Fruit fly (Drosophila melanogaster): ENCODE results near the gene muc.

muc gene

dm6 chr2L:7426326-7427066 lies at the start of gene muc:
Gene muc (plus strand): TSS chr2L:7426866.
- no peak for TF ChIP-seq fd96Ca (GFP tag; IDR thresholded peaks at IDR 0.05)
- peak; percentile 30 for TF ChIP-seq CG8159 (tag; optimal IDR thresholded peaks at IDR 0.05)
- peak; percentile 18; the same call in 1 of the 2 replicates for TF ChIP-seq CG12605 (GFP tag; IDR thresholded peaks at IDR 0.05)
- TF ChIP-seq CG32121 (GFP tag; IDR thresholded peaks at IDR 0.05), result no peak
- TF ChIP-seq Snoo (tag; optimal IDR thresholded peaks at IDR 0.05), result no peak
- 0 out of 2 replicates have a peak, but pooled peaks have one; percentile 21 for TF ChIP-seq Ets98B (GFP tag; IDR thresholded peaks at IDR 0.05)
- TF ChIP-seq CG9948 (tag; optimal IDR thresholded peaks at IDR 0.05), result no peak
- no peak for TF ChIP-seq CG4496 (GFP tag; IDR thresholded peaks at IDR 0.05)
- no peak for TF ChIP-seq Pif1B (GFP tag; optimal IDR thresholded peaks at IDR 0.05)
- TF ChIP-seq gl (tag; optimal IDR thresholded peaks at IDR 0.05), result no peak
- no peak for TF ChIP-seq CG10348 (GFP tag; IDR thresholded peaks at IDR 0.05)
- TF ChIP-seq CG14655 (GFP tag; optimal IDR thresholded peaks at IDR 0.05), result peak; percentile 21
- no peak for TF ChIP-seq rn (GFP tag; IDR thresholded peaks at IDR 0.05)
- no peak for TF ChIP-seq CG34367 (tag; optimal IDR thresholded peaks at IDR 0.05)
- no peak for TF ChIP-seq Pif1A (GFP tag; optimal IDR thresholded peaks at IDR 0.05)
- TF ChIP-seq EcR (GFP tag; optimal IDR thresholded peaks at IDR 0.05), result no peak
- peak; percentile 2 for TF ChIP-seq CG15710 (tag; optimal IDR thresholded peaks at IDR 0.05)
- TF ChIP-seq D1 (tag; optimal IDR thresholded peaks at IDR 0.05), result no peak
- peak; percentile 4 for TF ChIP-seq CG8301 (tag; optimal IDR thresholded peaks at IDR 0.05)
- peak; percentile 18 for TF ChIP-seq CG17806 (tag; optimal IDR thresholded peaks at IDR 0.05)
- TF ChIP-seq CG13204 (GFP tag; optimal IDR thresholded peaks at IDR 0.05), result no peak

DNA sequence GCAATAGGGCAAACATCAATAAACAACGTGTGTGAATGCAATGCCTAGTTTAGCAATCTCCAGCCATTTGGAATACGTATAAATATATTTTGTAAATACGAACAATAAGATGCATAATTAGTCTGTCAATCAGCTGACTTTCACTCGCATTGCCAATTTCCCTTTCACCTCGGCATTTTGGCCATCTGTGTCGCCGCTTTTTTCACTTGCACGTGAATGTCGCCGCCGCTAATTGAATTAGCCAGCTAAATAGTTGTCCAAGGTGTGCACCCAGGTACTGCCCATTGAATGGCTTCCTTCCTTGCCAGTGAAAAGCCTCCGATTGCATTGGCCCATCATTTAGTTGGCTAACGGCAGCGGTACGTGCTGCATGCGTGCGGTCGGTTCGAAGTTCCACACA lies 49.3 kb upstream of the muc start, which contains the start of gene ninaC:
TSS of gene ninaC (plus strand) at position 301 of the 400 bp plus-strand sequence.
- TF ChIP-seq CG32121 (GFP tag; IDR thresholded peaks at IDR 0.05), result no peak
- no peak for TF ChIP-seq CG13204 (GFP tag; optimal IDR thresholded peaks at IDR 0.05)
- TF ChIP-seq CG34367 (tag; optimal IDR thresholded peaks at IDR 0.05), result no peak
- no peak for TF ChIP-seq CG9948 (tag; optimal IDR thresholded peaks at IDR 0.05)
- no peak for TF ChIP-seq CG17806 (tag; optimal IDR thresholded peaks at IDR 0.05)
- no peak for TF ChIP-seq Pif1B (GFP tag; optimal IDR thresholded peaks at IDR 0.05)
- TF ChIP-seq Ets98B (GFP tag; IDR thresholded peaks at IDR 0.05), result no peak
- no peak for TF ChIP-seq CG14655 (GFP tag; optimal IDR thresholded peaks at IDR 0.05)
- no peak for TF ChIP-seq Pif1A (GFP tag; optimal IDR thresholded peaks at IDR 0.05)
- TF ChIP-seq CG8159 (tag; optimal IDR thresholded peaks at IDR 0.05), result no peak
- TF ChIP-seq rn (GFP tag; IDR thresholded peaks at IDR 0.05), result no peak
- TF ChIP-seq EcR (GFP tag; optimal IDR thresholded peaks at IDR 0.05), result no peak
- no peak for TF ChIP-seq fd96Ca (GFP tag; IDR thresholded peaks at IDR 0.05)
- no peak for TF ChIP-seq D1 (tag; optimal IDR thresholded peaks at IDR 0.05)
- TF ChIP-seq gl (tag; optimal IDR thresholded peaks at IDR 0.05), result no peak
- no peak for TF ChIP-seq CG8301 (tag; optimal IDR thresholded peaks at IDR 0.05)
- no peak for TF ChIP-seq CG15710 (tag; optimal IDR thresholded peaks at IDR 0.05)
- TF ChIP-seq Snoo (tag; optimal IDR thresholded peaks at IDR 0.05), result no peak
- no peak for TF ChIP-seq CG10348 (GFP tag; IDR thresholded peaks at IDR 0.05)

DNA sequence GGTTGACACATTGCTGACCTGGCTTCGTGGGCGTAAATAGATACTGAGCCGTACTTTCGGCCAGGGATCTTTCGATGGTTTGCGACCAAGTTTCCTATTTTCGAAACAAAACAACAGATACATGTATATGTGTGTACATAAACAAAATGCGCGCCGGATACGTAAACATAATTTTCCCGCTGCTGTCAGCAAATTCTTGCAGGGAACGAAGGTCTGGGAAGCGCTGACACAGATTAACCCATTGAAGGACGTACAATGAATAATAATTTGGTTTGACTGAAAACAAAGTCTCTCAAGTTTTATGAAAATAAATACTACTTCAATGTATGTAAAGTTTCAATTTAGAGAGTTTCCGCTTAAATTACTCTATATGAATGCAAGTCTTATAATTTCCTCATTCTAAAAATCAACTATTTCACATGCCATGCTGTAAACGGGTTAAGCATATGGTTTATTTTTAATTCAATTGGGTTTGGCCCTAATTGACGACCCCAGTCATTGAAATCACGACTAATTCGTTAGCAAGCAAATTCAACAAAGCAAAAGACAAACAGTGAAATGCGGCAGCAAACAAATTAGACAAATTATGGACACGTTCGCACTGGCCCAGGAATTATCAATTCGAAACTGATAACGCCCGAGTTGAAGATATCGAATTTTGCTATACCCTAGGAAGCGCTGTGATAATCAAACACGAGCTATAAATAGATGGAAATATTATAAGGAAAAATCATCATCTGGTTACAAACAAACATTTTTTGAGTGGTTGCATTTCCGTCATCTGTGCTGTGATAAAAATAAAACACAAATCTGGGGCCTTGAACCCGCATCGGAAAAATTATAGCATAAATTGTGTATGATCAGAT lies 39.9 kb upstream of the muc start:
- TF ChIP-seq CG14655 (GFP tag; optimal IDR thresholded peaks at IDR 0.05) (no peak), CG10348 (GFP tag; IDR thresholded peaks at IDR 0.05) (no peak), rn (GFP tag; IDR thresholded peaks at IDR 0.05) (no peak), CG9948 (tag; optimal IDR thresholded peaks at IDR 0.05) (no peak), Pif1B (GFP tag; optimal IDR thresholded peaks at IDR 0.05) (no peak), CG8301 (tag; optimal IDR thresholded peaks at IDR 0.05) (no peak), D1 (tag; optimal IDR thresholded peaks at IDR 0.05) (no peak), CG4496 (GFP tag; IDR thresholded peaks at IDR 0.05) (no peak), Snoo (tag; optimal IDR thresholded peaks at IDR 0.05) (no peak), fd96Ca (GFP tag; IDR thresholded peaks at IDR 0.05) (no peak), gl (tag; optimal IDR thresholded peaks at IDR 0.05) (no peak), Pif1A (GFP tag; optimal IDR thresholded peaks at IDR 0.05) (no peak), CG12605 (GFP tag; IDR thresholded peaks at IDR 0.05) (no peak), EcR (GFP tag; optimal IDR thresholded peaks at IDR 0.05) (no peak), CG17806 (tag; optimal IDR thresholded peaks at IDR 0.05) (no peak), CG15710 (tag; optimal IDR thresholded peaks at IDR 0.05) (no peak), CG8159 (tag; optimal IDR thresholded peaks at IDR 0.05) (no peak), CG32121 (GFP tag; IDR thresholded peaks at IDR 0.05) (no peak), CG34367 (tag; optimal IDR thresholded peaks at IDR 0.05) (no peak), Ets98B (GFP tag; IDR thresholded peaks at IDR 0.05) (no peak)

DNA sequence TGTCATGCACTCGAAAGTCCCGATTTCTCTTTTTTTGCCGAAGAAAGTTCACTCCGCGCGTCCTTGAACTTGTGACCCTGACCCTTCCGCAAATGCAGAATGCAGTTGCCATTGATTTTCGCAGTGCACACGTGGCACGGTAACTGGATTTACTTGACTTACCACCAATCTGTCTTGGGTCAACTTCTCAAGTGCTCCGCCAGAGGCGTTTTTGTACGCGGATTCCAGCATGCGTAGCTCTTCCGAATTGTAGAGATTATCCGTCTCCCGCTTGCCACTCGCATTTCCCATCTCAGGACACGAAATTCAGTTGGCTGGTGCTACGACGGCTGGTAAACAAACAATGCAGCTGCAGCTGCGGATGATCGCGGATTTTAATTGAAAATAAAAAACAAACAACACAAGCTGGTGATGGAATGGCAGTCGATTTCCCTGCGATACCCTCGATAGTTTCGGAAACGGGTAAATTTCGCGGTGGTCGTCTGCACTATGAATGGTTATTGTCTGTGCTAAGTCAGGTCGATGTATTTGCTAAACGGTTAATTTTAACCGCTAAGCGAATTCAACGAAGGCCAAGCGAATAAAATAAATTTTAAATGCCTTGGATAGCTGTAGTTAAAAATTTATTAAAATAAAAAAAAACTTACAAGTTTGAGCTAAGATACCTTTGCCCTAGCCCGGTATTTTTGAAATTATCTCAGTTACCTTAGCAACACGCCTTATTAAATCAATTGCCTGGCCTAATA lies 38.7 kb upstream of the muc start, which contains the start of the genes CG5149 and gudu:
TSS of gene CG5149 (minus strand) at position 441 of the 746 bp plus-strand sequence.
TSS of gene gudu (plus strand) at position 696 of the 746 bp plus-strand sequence.
- TF ChIP-seq CG15710 (tag; optimal IDR thresholded peaks at IDR 0.05) (peak; percentile 13), CG34367 (tag; optimal IDR thresholded peaks at IDR 0.05) (no peak), CG32121 (GFP tag; IDR thresholded peaks at IDR 0.05) (no peak), CG4496 (GFP tag; IDR thresholded peaks at IDR 0.05) (peak; percentile 21; the same call in 1 of the 3 replicates), CG17806 (tag; optimal IDR thresholded peaks at IDR 0.05) (no peak), gl (tag; optimal IDR thresholded peaks at IDR 0.05) (no peak), EcR (GFP tag; optimal IDR thresholded peaks at IDR 0.05) (peak; percentile 59), Ets98B (GFP tag; IDR thresholded peaks at IDR 0.05) (peak; percentile 24; the same call in 1 of the 2 replicates), Pif1A (GFP tag; optimal IDR thresholded peaks at IDR 0.05) (no peak), CG14655 (GFP tag; optimal IDR thresholded peaks at IDR 0.05) (no peak), Pif1B (GFP tag; optimal IDR thresholded peaks at IDR 0.05) (no peak), rn (GFP tag; IDR thresholded peaks at IDR 0.05) (0 out of 2 replicates have a peak, but pooled peaks have one; percentile 17), CG8301 (tag; optimal IDR thresholded peaks at IDR 0.05) (no peak), CG8159 (tag; optimal IDR thresholded peaks at IDR 0.05) (no peak), Snoo (tag; optimal IDR thresholded peaks at IDR 0.05) (peak; percentile 26), CG10348 (GFP tag; IDR thresholded peaks at IDR 0.05) (no peak), D1 (tag; optimal IDR thresholded peaks at IDR 0.05) (peak; percentile 14), CG12605 (GFP tag; IDR thresholded peaks at IDR 0.05) (no peak), CG9948 (tag; optimal IDR thresholded peaks at IDR 0.05) (no peak), fd96Ca (GFP tag; IDR thresholded peaks at IDR 0.05) (peak; percentile 62; the same call in 2 of the 3 replicates)
